Fruit fly (Drosophila melanogaster) whole organism, embryonic: ENCODE results near the gene BORCS6.

Experiments used
- Abd-B ChIP-seq: fragments of 200-800 bp; sonication (Bioruptor generic); optimal IDR thresholded peaks from 2 replicates; lab custom pipeline; 2018; ENCODE audit warnings: missing biosample characterization, mild to moderate bottlenecking, missing genetic modification characterization, moderate library complexity
- CG12299 ChIP-seq: fragments of 200-800 bp; sonication (Bioruptor generic); optimal IDR thresholded peaks from 2 replicates; lab custom pipeline; 2018; ENCODE audit warnings: missing biosample characterization, mild to moderate bottlenecking, missing genetic modification characterization
- CG15479 ChIP-seq: fragments of 200-800 bp; sonication (Bioruptor generic); optimal IDR thresholded peaks from 3 replicates; lab custom pipeline; 2019; ENCODE audit warnings: missing biosample characterization, mild to moderate bottlenecking, missing genetic modification characterization, moderate library complexity
- CG5245 ChIP-seq: fragments of 200-800 bp; sonication (Bioruptor generic); optimal IDR thresholded peaks from 3 replicates; lab custom pipeline; 2016; ENCODE audit warnings: missing biosample characterization, missing genetic modification characterization
- CG8478 ChIP-seq: fragments of >200 bp; optimal IDR thresholded peaks from 2 replicates; lab custom pipeline; 2018
- Dfd ChIP-seq, 2 experiments: fragments of >200 bp; optimal IDR thresholded peaks; 2 replicates each; lab custom pipeline; 2017; ENCODE audit warnings: missing biosample characterization in 2 of 2, missing genetic modification characterization in 2 of 2
- Lpt ChIP-seq: fragments of >200 bp; optimal IDR thresholded peaks from 2 replicates; lab custom pipeline; 2018; ENCODE audit warnings: missing biosample characterization, missing genetic modification characterization
- PHDP ChIP-seq: fragments of 200-800 bp; sonication (Bioruptor generic); optimal IDR thresholded peaks from 3 replicates; lab custom pipeline; 2018; ENCODE audit warnings: missing biosample characterization, mild to moderate bottlenecking, missing genetic modification characterization, moderate library complexity
- Ssrp ChIP-seq: fragments of 200-800 bp; sonication (Bioruptor generic); optimal IDR thresholded peaks from 2 replicates; lab custom pipeline; 2018; ENCODE audit warnings: missing biosample characterization, mild to moderate bottlenecking, missing genetic modification characterization, moderate library complexity
- Xbp1 ChIP-seq: fragments of 200-800 bp; sonication (Bioruptor generic); optimal IDR thresholded peaks from 3 replicates; lab custom pipeline; 2016; ENCODE audit warnings: missing biosample characterization, mild to moderate bottlenecking, missing genetic modification characterization
- ci ChIP-seq: fragments of 200-800 bp; sonication (Bioruptor generic); IDR thresholded peaks from 3 replicates; pipeline ENCODE4 v1.3.6; 2022; ENCODE audit warnings: missing biosample characterization, missing genetic modification characterization
- sisA ChIP-seq: fragments of 200-800 bp; sonication (Bioruptor generic); IDR thresholded peaks from 2 replicates; pipeline ENCODE4 v1.3.6; 2022; ENCODE audit warnings: missing biosample characterization, missing genetic modification characterization

dm6 chr3L:555326-555725, 14.7 kb downstream of the BORCS6 start:
- TF ChIP-seq Abd-B (GFP tag; lab: Kevin White, UChicago) = no peak
- no peak for TF ChIP-seq CG5245 (GFP tag; lab: Kevin White, UChicago)
- TF ChIP-seq Lpt (GFP tag; lab: Kevin White, UChicago) = no peak
- no peak for TF ChIP-seq Xbp1 (GFP tag; lab: Kevin White, UChicago)
- TF ChIP-seq PHDP (tag; lab: Kevin White, UChicago) = no peak
- no peak for TF ChIP-seq CG12299
- TF ChIP-seq Ssrp (tag; lab: Kevin White, UChicago) = no peak
- no peak for TF ChIP-seq Dfd (GFP tag; optimal IDR thresholded peaks at IDR 0.05; lab: Kevin White, UChicago)
- TF ChIP-seq sisA (GFP tag; lab: Robert Waterston, UW) = no peak
- no peak for TF ChIP-seq ci (GFP tag; lab: Robert Waterston, UW)
- TF ChIP-seq CG8478 (lab: Kevin White, UChicago) = no peak
- no peak for TF ChIP-seq CG15479 (GFP tag; lab: Kevin White, UChicago)
